Worm (Caenorhabditis elegans) whole organism, young adult: ENCODE data around the gene svop-1.

Source experiments
- B0035.1 ChIP-seq: sonication (generic microtip); optimal IDR thresholded peaks from 2 replicates; lab custom pipeline; 2016; ENCODE audit warnings: missing genetic modification characterization, mild to moderate bottlenecking, missing compliant biosample characterization, missing genotype, missing genetic modification reagents
- B0261.1 ChIP-seq: sonication (generic microtip); optimal IDR thresholded peaks from 2 replicates; lab custom pipeline; 2016; ENCODE audit warnings: mild to moderate bottlenecking, missing genetic modification characterization, moderate library complexity, missing compliant biosample characterization
- C06A6.2 ChIP-seq: fragments of 200-800 bp; sonication (Bioruptor generic); conservative IDR thresholded peaks from 2 replicates; pipeline ENCODE4 v1.3.6; 2022; ENCODE audit warnings: missing genetic modification characterization, missing compliant biosample characterization
- F10E7.11 ChIP-seq: sonication (generic microtip); optimal IDR thresholded peaks from 2 replicates; lab custom pipeline; 2017; ENCODE audit warnings: mild to moderate bottlenecking, missing genetic modification characterization, moderate library complexity, missing compliant biosample characterization
- F22D6.2 ChIP-seq: sonication (generic microtip); optimal IDR thresholded peaks from 2 replicates; lab custom pipeline; 2016; ENCODE audit warnings: mild to moderate bottlenecking, missing genetic modification characterization, missing compliant biosample characterization
- F23B12.7 ChIP-seq: sonication (generic microtip); optimal IDR thresholded peaks from 2 replicates; lab custom pipeline; 2017; ENCODE audit warnings: missing genetic modification characterization, mild to moderate bottlenecking, missing compliant biosample characterization, antibody characterized with exemption, moderate library complexity; ENCODE audit not compliant: insufficient read depth
- F33H1.4 ChIP-seq: fragments of 200-800 bp; sonication (Bioruptor generic); IDR thresholded peaks from 2 replicates; pipeline ENCODE4 v1.3.6; 2022; ENCODE audit warnings: missing genetic modification reagents, missing genetic modification characterization, missing compliant biosample characterization
- F39B2.1 ChIP-seq: fragments of 200-800 bp; sonication (Bioruptor generic); IDR thresholded peaks from 2 replicates; pipeline ENCODE4 v1.3.6; 2022; ENCODE audit warnings: missing genetic modification reagents, missing genetic modification characterization, missing compliant biosample characterization
- F52B5.7 ChIP-seq: sonication (generic microtip); optimal IDR thresholded peaks from 2 replicates; lab custom pipeline; 2016; ENCODE audit warnings: mild to moderate bottlenecking, missing genetic modification characterization, missing compliant biosample characterization
- F55B11.4 ChIP-seq: sonication (generic microtip); optimal IDR thresholded peaks from 2 replicates; lab custom pipeline; 2016; ENCODE audit warnings: missing compliant biosample characterization, missing genetic modification characterization, borderline replicate concordance; ENCODE audit not compliant: insufficient read depth
- F57C9.4 ChIP-seq: sonication (generic microtip); optimal IDR thresholded peaks from 2 replicates; lab custom pipeline; 2017; ENCODE audit warnings: mild to moderate bottlenecking, missing genetic modification characterization, missing compliant biosample characterization
- K11D2.4 ChIP-seq: fragments of 200-800 bp; sonication (Bioruptor generic); IDR thresholded peaks from 2 replicates; pipeline ENCODE4 v1.3.6; 2022; ENCODE audit warnings: missing genetic modification reagents, missing genetic modification characterization, missing compliant biosample characterization
- K12H6.12 ChIP-seq: fragments of 200-800 bp; sonication (Bioruptor generic); optimal IDR thresholded peaks from 2 replicates; lab custom pipeline; 2018; ENCODE audit warnings: mild to moderate bottlenecking, missing genetic modification characterization, missing compliant biosample characterization
- T26A5.8 ChIP-seq: sonication (generic microtip); optimal IDR thresholded peaks from 2 replicates; lab custom pipeline; 2016; ENCODE audit warnings: missing genetic modification characterization, missing compliant biosample characterization
- Y53G8AR.9 ChIP-seq: fragments of 200-800 bp; sonication (Bioruptor generic); conservative IDR thresholded peaks from 2 replicates; pipeline ENCODE4 v1.3.6; 2022; ENCODE audit warnings: missing genetic modification reagents, missing genetic modification characterization, missing compliant biosample characterization
- Y56A3A.18 ChIP-seq: fragments of 200-800 bp; sonication (Bioruptor generic); IDR thresholded peaks from 2 replicates; pipeline ENCODE4 v1.3.6; 2022; ENCODE audit warnings: missing genetic modification reagents, missing genetic modification characterization, missing compliant biosample characterization
- Y79H2A.3 ChIP-seq: fragments of 200-800 bp; sonication (Bioruptor generic); conservative IDR thresholded peaks from 2 replicates; pipeline ENCODE4 v1.3.6; 2022; ENCODE audit warnings: missing genetic modification reagents, missing genetic modification characterization, missing compliant biosample characterization
- Y95B8A.8 ChIP-seq: fragments of 200-800 bp; sonication (Bioruptor generic); IDR thresholded peaks from 2 replicates; pipeline ENCODE4 v1.3.6; 2022; ENCODE audit warnings: missing genetic modification reagents, missing genetic modification characterization, missing compliant biosample characterization
- ama-1 ChIP-seq, 3 experiments: fragments of 150-350 bp in 1 of 3; sonication (generic microtip) in 2 of 3; optimal IDR thresholded peaks; 2 replicates each; lab custom pipeline; 2014 to 2018; ENCODE audit warnings: missing biosample characterization in 2 of 3, missing genetic modification characterization in 2 of 3, missing genetic modification reagents in 2 of 3
- atf-7 ChIP-seq: sonication (generic microtip); optimal IDR thresholded peaks from 2 replicates; lab custom pipeline; 2017; ENCODE audit warnings: mild to moderate bottlenecking, missing genetic modification characterization, missing compliant biosample characterization
- attf-3 ChIP-seq: fragments of 200-800 bp; sonication (Bioruptor generic); conservative IDR thresholded peaks from 2 replicates; pipeline ENCODE4 v1.3.6; 2022; ENCODE audit warnings: missing genetic modification reagents, missing genetic modification characterization, missing compliant biosample characterization
- attf-5 ChIP-seq: fragments of 200-800 bp; sonication (Bioruptor generic); optimal IDR thresholded peaks from 2 replicates; lab custom pipeline; 2018; ENCODE audit warnings: mild to moderate bottlenecking, missing genetic modification characterization, missing compliant biosample characterization
- bed-2 ChIP-seq: fragments of 200-800 bp; sonication (Bioruptor generic); IDR thresholded peaks from 2 replicates; pipeline ENCODE4 v1.3.6; 2022; ENCODE audit warnings: missing genetic modification reagents, missing genetic modification characterization, missing compliant biosample characterization
- cebp-2 ChIP-seq: fragments of 200-800 bp; sonication (Bioruptor generic); IDR thresholded peaks from 2 replicates; pipeline ENCODE4 v1.3.6; 2022; ENCODE audit warnings: missing genetic modification characterization, missing compliant biosample characterization
- ceh-58 ChIP-seq: fragments of 200-800 bp; sonication (Bioruptor generic); IDR thresholded peaks from 2 replicates; pipeline ENCODE4 v1.3.6; 2022; ENCODE audit warnings: missing genetic modification characterization, missing compliant biosample characterization
- ceh-91 ChIP-seq: fragments of 200-800 bp; sonication (Bioruptor generic); IDR thresholded peaks from 2 replicates; pipeline ENCODE4 v1.3.6; 2022; ENCODE audit warnings: missing genetic modification reagents, missing genetic modification characterization, missing compliant biosample characterization
- die-1 ChIP-seq: sonication (generic microtip); optimal IDR thresholded peaks from 2 replicates; lab custom pipeline; 2016; ENCODE audit warnings: missing genotype, mild to moderate bottlenecking, missing genetic modification characterization, missing compliant biosample characterization
- dox-1 ChIP-seq: fragments of 200-800 bp; sonication (Bioruptor generic); IDR thresholded peaks from 2 replicates; pipeline ENCODE4 v1.3.6; 2022; ENCODE audit warnings: missing genetic modification reagents, missing genetic modification characterization, missing compliant biosample characterization
- egl-44 ChIP-seq: fragments of 200-800 bp; sonication (Bioruptor generic); IDR thresholded peaks from 2 replicates; pipeline ENCODE4 v1.3.6; 2022; ENCODE audit warnings: missing genetic modification reagents, missing genetic modification characterization, missing compliant biosample characterization
- ets-4 ChIP-seq: fragments of 200-800 bp; sonication (Bioruptor generic); optimal IDR thresholded peaks from 2 replicates; lab custom pipeline; 2018; ENCODE audit warnings: mild to moderate bottlenecking, missing genetic modification characterization, missing compliant biosample characterization
- him-1 ChIP-seq: sonication (generic microtip); optimal IDR thresholded peaks from 2 replicates; lab custom pipeline; 2016; ENCODE audit warnings: missing genotype, missing genetic modification reagents, missing genetic modification characterization, missing compliant biosample characterization
- hlh-26 ChIP-seq: fragments of 200-800 bp; sonication (Bioruptor generic); conservative IDR thresholded peaks from 2 replicates; pipeline ENCODE4 v1.3.6; 2022; ENCODE audit warnings: missing genetic modification reagents, missing genetic modification characterization, missing compliant biosample characterization
- hmg-1.2 ChIP-seq: fragments of 200-800 bp; sonication (Bioruptor generic); IDR thresholded peaks from 2 replicates; pipeline ENCODE4 v1.3.6; 2022; ENCODE audit warnings: missing genetic modification reagents, missing genetic modification characterization, missing compliant biosample characterization
- hmg-20 ChIP-seq: fragments of 200-800 bp; sonication (Bioruptor generic); IDR thresholded peaks from 2 replicates; pipeline ENCODE4 v1.3.6; 2022; ENCODE audit warnings: missing genetic modification reagents, missing genetic modification characterization, missing compliant biosample characterization
- hsf-1 ChIP-seq: fragments of 200-800 bp; sonication (Bioruptor generic); IDR thresholded peaks from 2 replicates; pipeline ENCODE4 v1.3.6; 2022; ENCODE audit warnings: missing genetic modification reagents, missing genetic modification characterization, missing compliant biosample characterization
- let-526 ChIP-seq: fragments of 200-800 bp; sonication (Bioruptor generic); IDR thresholded peaks from 2 replicates; pipeline ENCODE4 v1.3.6; 2022; ENCODE audit warnings: missing genetic modification reagents, missing genetic modification characterization, missing compliant biosample characterization
- lir-1 ChIP-seq: fragments of 200-800 bp; sonication (Bioruptor generic); conservative IDR thresholded peaks from 2 replicates; pipeline ENCODE4 v1.3.6; 2022; ENCODE audit warnings: missing genetic modification reagents, missing genetic modification characterization, missing compliant biosample characterization
- lsl-1 ChIP-seq: fragments of 200-800 bp; sonication (Bioruptor generic); optimal IDR thresholded peaks from 2 replicates; lab custom pipeline; 2018; ENCODE audit warnings: mild to moderate bottlenecking, missing genetic modification characterization, moderate library complexity, missing compliant biosample characterization
- madf-3 ChIP-seq: fragments of 200-800 bp; sonication (Bioruptor generic); IDR thresholded peaks from 2 replicates; pipeline ENCODE4 v1.3.6; 2022; ENCODE audit warnings: missing genetic modification reagents, missing genetic modification characterization, missing compliant biosample characterization
- madf-6 ChIP-seq: fragments of 200-800 bp; sonication (Bioruptor generic); IDR thresholded peaks from 2 replicates; pipeline ENCODE4 v1.3.6; 2022; ENCODE audit warnings: missing genetic modification reagents, missing genetic modification characterization, missing compliant biosample characterization
- mcd-1 ChIP-seq: fragments of 200-800 bp; sonication (Bioruptor generic); IDR thresholded peaks from 2 replicates; pipeline ENCODE4 v1.3.6; 2022; ENCODE audit warnings: missing genetic modification reagents, missing genetic modification characterization, missing compliant biosample characterization
- mes-4 ChIP-seq: sonication (generic microtip); optimal IDR thresholded peaks from 2 replicates; lab custom pipeline; 2016; ENCODE audit warnings: missing genotype, missing genetic modification characterization, missing compliant biosample characterization
- mxl-1 ChIP-seq: sonication (generic microtip); optimal IDR thresholded peaks from 2 replicates; lab custom pipeline; 2016; ENCODE audit warnings: missing genetic modification characterization, missing compliant biosample characterization
- nfyb-1 ChIP-seq: fragments of 200-800 bp; sonication (Bioruptor generic); IDR thresholded peaks from 2 replicates; pipeline ENCODE4 v1.3.6; 2022; ENCODE audit warnings: missing genetic modification reagents, missing genetic modification characterization, missing compliant biosample characterization
- nhr-27 ChIP-seq: fragments of 200-800 bp; sonication (Bioruptor generic); optimal IDR thresholded peaks from 2 replicates; lab custom pipeline; 2018; ENCODE audit warnings: mild to moderate bottlenecking, missing genetic modification characterization, moderate library complexity, missing compliant biosample characterization
- sptf-2 ChIP-seq: fragments of 200-800 bp; sonication (Bioruptor generic); optimal IDR thresholded peaks from 2 replicates; lab custom pipeline; 2018; ENCODE audit warnings: mild to moderate bottlenecking, missing genetic modification characterization, missing compliant biosample characterization
- zfh-2 ChIP-seq: fragments of 200-800 bp; sonication (Bioruptor generic); conservative IDR thresholded peaks from 2 replicates; pipeline ENCODE4 v1.3.6; 2022; ENCODE audit warnings: missing genetic modification reagents, missing genetic modification characterization, missing compliant biosample characterization
- ztf-25 ChIP-seq: fragments of 200-800 bp; sonication (Bioruptor generic); IDR thresholded peaks from 2 replicates; pipeline ENCODE4 v1.3.6; 2022; ENCODE audit warnings: missing genetic modification reagents, missing genetic modification characterization, missing compliant biosample characterization
- ztf-28 ChIP-seq: fragments of 200-800 bp; sonication (Bioruptor generic); IDR thresholded peaks from 2 replicates; pipeline ENCODE4 v1.3.6; 2022; ENCODE audit warnings: missing genetic modification reagents, missing genetic modification characterization, missing compliant biosample characterization

The svop-1 gene

ce11 chrIII:8850482-8851047 is 34.7 kb downstream of the svop-1 start, which contains the start of gene F44E2.9:
Gene F44E2.9 (minus strand): TSS chrIII:8850532.
- TF ChIP-seq madf-6 (peak; percentile 78), C06A6.2 (GFP tag; lab: Robert Waterston, UW) (no peak), B0035.1 (tag; lab: Kevin White, UChicago) (no peak), Y79H2A.3 (GFP tag; lab: Robert Waterston, UW) (no peak), attf-3 (GFP tag; lab: Robert Waterston, UW) (no peak), let-526 (GFP tag; lab: Robert Waterston, UW) (no peak), F33H1.4 (GFP tag; lab: Robert Waterston, UW) (peak; percentile 54; the same call in 1 of the 2 replicates), ama-1 (optimal IDR thresholded peaks at IDR 0.05; lab: Kevin White, UChicago) (no peak), ama-1 (GFP tag; optimal IDR thresholded peaks at IDR 0.05; lab: Kevin White, UChicago) (no peak), mcd-1 (GFP tag; lab: Robert Waterston, UW) (peak; percentile 78), ztf-28 (GFP tag; lab: Robert Waterston, UW) (no peak), bed-2 (GFP tag; lab: Robert Waterston, UW) (no peak), hmg-1.2 (GFP tag; lab: Robert Waterston, UW) (peak; percentile 83; the same call in 1 of the 2 replicates), lir-1 (no peak; the same call in 1 of the 2 replicates), ceh-91 (GFP tag; lab: Robert Waterston, UW) (peak; percentile 41; the same call in 1 of the 2 replicates), F10E7.11 (no peak), madf-3 (GFP tag; lab: Robert Waterston, UW) (0 out of 2 replicates have a peak, but pooled peaks have one; percentile 11), ztf-25 (GFP tag; lab: Robert Waterston, UW) (no peak), nfyb-1 (no peak), hmg-20 (no peak), F23B12.7 (tag; lab: Kevin White, UChicago) (peak; percentile 16), attf-5 (peak; percentile 55), hlh-26 (GFP tag; lab: Robert Waterston, UW) (no peak), Y53G8AR.9 (GFP tag; lab: Robert Waterston, UW) (no peak), F52B5.7 (no peak), dox-1 (peak; percentile 84), K12H6.12 (tag; lab: Kevin White, UChicago) (peak; percentile 41), T26A5.8 (tag; lab: Kevin White, UChicago) (no peak), nhr-27 (tag; lab: Kevin White, UChicago) (no peak), Y95B8A.8 (GFP tag; lab: Robert Waterston, UW) (no peak), ceh-58 (GFP tag; lab: Robert Waterston, UW) (no peak), F55B11.4 (no peak), atf-7 (tag; lab: Kevin White, UChicago) (no peak), him-1 (peak; percentile 1), zfh-2 (GFP tag; lab: Robert Waterston, UW) (no peak), sptf-2 (GFP tag; lab: Kevin White, UChicago) (no peak), hsf-1 (GFP tag; lab: Robert Waterston, UW) (0 out of 2 replicates have a peak, but pooled peaks have one; percentile 49), cebp-2 (GFP tag; lab: Robert Waterston, UW) (no peak), mxl-1 (tag; lab: Kevin White, UChicago) (no peak), F22D6.2 (tag; lab: Kevin White, UChicago) (no peak), F57C9.4 (tag; lab: Kevin White, UChicago) (no peak), K11D2.4 (GFP tag; lab: Robert Waterston, UW) (no peak), B0261.1 (tag; lab: Kevin White, UChicago) (no peak), lsl-1 (GFP tag; lab: Kevin White, UChicago) (peak; percentile 59), egl-44 (GFP tag; lab: Robert Waterston, UW) (no peak), mes-4 (no peak), die-1 (tag; lab: Kevin White, UChicago) (no peak), ets-4 (GFP tag; lab: Kevin White, UChicago) (no peak), F39B2.1 (GFP tag; lab: Robert Waterston, UW) (no peak), Y56A3A.18 (GFP tag; lab: Robert Waterston, UW) (no peak)
